Fruit fly (Drosophila melanogaster): ENCODE results near the gene CG13894.

DNA sequence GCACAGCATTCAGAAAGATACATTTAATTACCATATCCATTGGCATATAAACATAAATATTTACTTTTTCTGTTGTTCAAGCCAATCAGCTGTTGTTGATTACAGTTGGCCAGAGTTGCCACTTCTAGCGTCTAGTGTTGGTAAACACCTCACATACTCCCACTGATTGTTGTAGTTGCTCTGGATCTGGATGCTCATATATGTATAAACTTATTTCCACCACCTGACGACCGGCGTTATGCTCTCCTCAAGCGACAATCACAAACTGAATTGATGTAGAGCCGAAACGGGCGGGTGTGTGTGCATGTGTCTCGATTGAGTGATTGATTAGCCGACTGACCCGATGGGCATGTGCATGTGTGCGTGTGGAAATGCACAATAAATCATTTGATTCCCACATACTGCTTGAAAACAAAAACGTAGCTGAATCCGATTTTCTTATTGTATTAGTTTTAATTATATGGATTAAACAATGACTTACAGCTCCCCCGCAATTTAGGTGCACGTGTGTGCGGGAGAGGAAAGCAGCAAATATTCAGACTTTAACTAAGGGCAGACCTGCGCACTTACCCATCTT is 17.1 kb downstream of the CG13894 start:
- TF ChIP-seq psq (optimal IDR thresholded peaks at IDR 0.05) (no peak), EcR (GFP tag; optimal IDR thresholded peaks at IDR 0.05) (no peak), usp (GFP tag; optimal IDR thresholded peaks at IDR 0.05) (no peak), Dll (optimal IDR thresholded peaks at IDR 0.05) (no peak), pan (optimal IDR thresholded peaks at IDR 0.05) (no peak)
